Worm (Caenorhabditis elegans): ENCODE measurements around the gene K08H2.5.

K08H2.5 gene

ce11 chrX:13242231-13242630, at the start of gene K08H2.5:
Gene K08H2.5, minus strand, starts transcription at chrX:13242331.
- no peak for TF ChIP-seq zfp-3 (GFP tag; conservative IDR thresholded peaks at IDR 0.05)
- TF ChIP-seq ztf-11 (tag; optimal IDR thresholded peaks at IDR 0.05): no peak
- no peak for TF ChIP-seq unc-39 (tag; optimal IDR thresholded peaks at IDR 0.05)
- no peak for TF ChIP-seq tag-97 (GFP tag; IDR thresholded peaks at IDR 0.05)
- TF ChIP-seq ceh-32 (tag; optimal IDR thresholded peaks at IDR 0.05; ENCODE audit: poor library complexity): no peak
- no peak for TF ChIP-seq tra-1 (GFP tag; IDR thresholded peaks at IDR 0.05)
- no peak for TF ChIP-seq mdl-1 (tag; optimal IDR thresholded peaks at IDR 0.05)
- TF ChIP-seq nhr-111 (GFP tag; optimal IDR thresholded peaks at IDR 0.05): no peak
- no peak for TF ChIP-seq daf-19 (GFP tag; conservative IDR thresholded peaks at IDR 0.05)
- TF ChIP-seq lim-7 (GFP tag; IDR thresholded peaks at IDR 0.05): no peak
- TF ChIP-seq lin-39 (tag; optimal IDR thresholded peaks at IDR 0.05): no peak
- no peak for TF ChIP-seq mdt-29 (GFP tag; IDR thresholded peaks at IDR 0.05)

- no peak for TF ChIP-seq Y75B8A.6 (GFP tag; IDR thresholded peaks at IDR 0.05)
- no peak for TF ChIP-seq lin-38 (GFP tag; IDR thresholded peaks at IDR 0.05)
- TF ChIP-seq lim-7 (GFP tag; IDR thresholded peaks at IDR 0.05): no peak
- TF ChIP-seq egl-43 (GFP tag; IDR thresholded peaks at IDR 0.05): no peak
- no peak for TF ChIP-seq pha-4 (GFP tag; IDR thresholded peaks at IDR 0.05)
- no peak for TF ChIP-seq pha-4 (tag; optimal IDR thresholded peaks at IDR 0.05)
- TF ChIP-seq T20F7.1 (GFP tag; optimal IDR thresholded peaks at IDR 0.05): no peak
- no peak for TF ChIP-seq nhr-102 (tag; optimal IDR thresholded peaks at IDR 0.05)
- no peak for TF ChIP-seq sdz-12 (GFP tag; optimal IDR thresholded peaks at IDR 0.05)
- TF ChIP-seq nhr-11 (tag; optimal IDR thresholded peaks at IDR 0.05): no peak
- no peak for TF ChIP-seq dve-1 (tag; optimal IDR thresholded peaks at IDR 0.05; ENCODE audit: insufficient read depth)
- no peak for TF ChIP-seq F26F4.8 (GFP tag; conservative IDR thresholded peaks at IDR 0.05)
- no peak for TF ChIP-seq ctbp-1 (GFP tag; IDR thresholded peaks at IDR 0.05)
- TF ChIP-seq ces-1 (GFP tag; optimal IDR thresholded peaks at IDR 0.05): no peak
- no peak for TF ChIP-seq nhr-41 (GFP tag; IDR thresholded peaks at IDR 0.05)
- no peak for TF ChIP-seq nhr-25 (tag; optimal IDR thresholded peaks at IDR 0.05; ENCODE audit: borderline replicate concordance, insufficient read depth)
- TF ChIP-seq nhr-6 (tag; optimal IDR thresholded peaks at IDR 0.05): no peak
- TF ChIP-seq lir-3 (tag; optimal IDR thresholded peaks at IDR 0.05): no peak
Measured at ce11 chrX:13291506-13291905, 49.4 kb upstream of the K08H2.5 start, which contains the start of gene srd-38. Gene srd-38, plus strand, starts transcription at chrX:13291806.

DNA sequence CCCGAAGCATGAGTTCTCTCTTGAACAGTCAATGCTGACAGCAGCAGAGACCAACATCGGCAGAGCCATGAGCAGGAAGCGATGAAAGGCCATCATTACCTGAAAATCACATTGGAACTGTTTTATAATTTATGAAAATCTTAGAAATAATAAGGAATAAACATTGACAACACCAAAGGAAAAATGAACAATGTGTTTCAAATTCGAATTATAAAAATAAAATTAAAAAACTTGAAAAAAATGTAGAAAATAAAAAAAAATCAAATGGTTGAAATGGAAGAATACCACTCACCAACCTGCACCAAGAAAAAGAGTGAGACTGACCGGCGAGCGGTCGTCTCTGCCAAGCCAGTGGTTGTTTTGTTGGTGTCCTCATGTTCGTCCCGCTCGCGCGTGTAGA, 48.4 kb upstream of the K08H2.5 start, which contains the start of gene R04D3.3:
Gene R04D3.3, minus strand, starts transcription at position 101 of the 400 bp plus-strand sequence.
- no peak for TF ChIP-seq zip-2 (tag; optimal IDR thresholded peaks at IDR 0.05)
- peak in 1 of 2 experiments; percentile 53 for TF ChIP-seq unc-62 (GFP tag; optimal IDR thresholded peaks at IDR 0.05 in 1 of 2)
- TF ChIP-seq unc-62 (tag; optimal IDR thresholded peaks at IDR 0.05): no peak

DNA sequence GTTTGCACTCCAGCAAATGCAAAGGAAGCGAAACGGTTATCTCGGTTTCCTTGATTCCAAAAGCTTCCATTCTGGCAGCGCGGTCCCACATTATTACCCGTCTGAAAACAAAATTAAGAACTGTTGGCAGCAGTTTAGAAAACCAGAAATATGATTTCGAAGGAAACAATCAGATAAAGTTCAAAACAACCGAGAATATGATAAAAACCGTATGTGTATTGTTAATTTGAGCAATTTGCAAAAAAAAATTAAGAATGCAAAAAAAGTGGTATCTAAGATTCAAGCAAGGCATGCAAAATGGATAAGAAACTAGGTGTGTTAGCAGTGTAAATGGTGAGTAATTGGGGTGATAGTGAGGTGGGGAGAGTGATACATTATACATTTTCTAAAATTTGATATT, 46.6 kb upstream of the K08H2.5 start, which contains the start of gene R04D3.4:
Gene R04D3.4, minus strand, starts transcription at position 101 of the 400 bp plus-strand sequence.
- TF ChIP-seq dpl-1 (GFP tag; optimal IDR thresholded peaks at IDR 0.05) (no peak), set-16 (GFP tag; IDR thresholded peaks at IDR 0.05) (no peak), fkh-10 (GFP tag; optimal IDR thresholded peaks at IDR 0.05) (no peak), F37D6.2 (tag; optimal IDR thresholded peaks at IDR 0.05) (no peak), php-3 (GFP tag; IDR thresholded peaks at IDR 0.05) (no peak), nhr-10 (tag; optimal IDR thresholded peaks at IDR 0.05) (no peak), jun-1 (tag; optimal IDR thresholded peaks at IDR 0.05) (no peak), daf-8 (GFP tag; IDR thresholded peaks at IDR 0.05) (no peak)

Measured in whole organism, L4 larva.